Worm (Caenorhabditis elegans): Measurements from ENCODE around the gene Y37E11B.6.
A peak's percentile ranks its signal among the peaks of the same experiment; 100 is the strongest.

- TF ChIP-seq egl-27 (tag; optimal IDR thresholded peaks at IDR 0.05) (no peak), nhr-76 (tag; optimal IDR thresholded peaks at IDR 0.05) (no peak), egl-5 (tag; optimal IDR thresholded peaks at IDR 0.05) (no peak), ceh-16 (tag; optimal IDR thresholded peaks at IDR 0.05) (no peak), fos-1 (tag; optimal IDR thresholded peaks at IDR 0.05) (no peak), jun-1 (tag; optimal IDR thresholded peaks at IDR 0.05) (peak; percentile 56), mdl-1 (tag; optimal IDR thresholded peaks at IDR 0.05) (peak; percentile 65), nhr-28 (tag; optimal IDR thresholded peaks at IDR 0.05) (no peak), nhr-237 (tag; optimal IDR thresholded peaks at IDR 0.05) (no peak)
Measured at ce11 chrIV:3636528-3637129, 37.5 kb upstream of the Y37E11B.6 start, which contains the start of gene madf-9.

Measured in whole organism, L3 larva.